Fruit fly (Drosophila melanogaster) whole organism, embryonic: Measurements from ENCODE around the gene Fnta.

ENCODE experiments used
- Abd-B ChIP-seq: fragments of 200-800 bp; sonication (Bioruptor generic); optimal IDR thresholded peaks from 2 replicates; lab custom pipeline; 2018; ENCODE audit warnings: missing biosample characterization, mild to moderate bottlenecking, missing genetic modification characterization, moderate library complexity
- Antp ChIP-seq: fragments of 200-800 bp; sonication (Bioruptor generic); optimal IDR thresholded peaks from 3 replicates; lab custom pipeline; 2016; ENCODE audit warnings: missing biosample characterization, missing genetic modification characterization
- CG10543 ChIP-seq: fragments of 200-800 bp; sonication (Bioruptor generic); optimal IDR thresholded peaks from 3 replicates; lab custom pipeline; 2017; ENCODE audit warnings: missing biosample characterization, mild to moderate bottlenecking, missing genetic modification characterization, moderate library complexity
- CG11696 ChIP-seq: fragments of 200-800 bp; sonication (Bioruptor generic); IDR thresholded peaks from 2 replicates; pipeline ENCODE4 v1.3.6; 2022; ENCODE audit warnings: missing biosample characterization, missing genetic modification characterization
- CG12391 ChIP-seq: fragments of 200-800 bp; sonication (Bioruptor generic); optimal IDR thresholded peaks from 3 replicates; lab custom pipeline; 2018; ENCODE audit warnings: missing biosample characterization, mild to moderate bottlenecking, missing genetic modification characterization, moderate library complexity
- CG13775 ChIP-seq: fragments of 200-800 bp; sonication (Bioruptor generic); optimal IDR thresholded peaks from 3 replicates; lab custom pipeline; 2017; ENCODE audit warnings: missing biosample characterization, mild to moderate bottlenecking, missing genetic modification characterization
- CG15073 ChIP-seq: fragments of 200-800 bp; sonication (Bioruptor generic); optimal IDR thresholded peaks from 2 replicates; lab custom pipeline; 2016; ENCODE audit warnings: missing biosample characterization, missing genetic modification characterization
- CG18599 ChIP-seq: fragments of 200-800 bp; sonication (Bioruptor generic); optimal IDR thresholded peaks from 3 replicates; lab custom pipeline; 2017; ENCODE audit warnings: missing biosample characterization, missing genetic modification characterization, mild to moderate bottlenecking, moderate library complexity, missing genetic modification reagents
- CG2116 ChIP-seq: fragments of 200-800 bp; sonication (Bioruptor generic); optimal IDR thresholded peaks from 3 replicates; lab custom pipeline; 2018; ENCODE audit warnings: missing biosample characterization, mild to moderate bottlenecking, missing genetic modification characterization
- CG30431 ChIP-seq: fragments of 200-800 bp; sonication (Bioruptor generic); optimal IDR thresholded peaks from 2 replicates; lab custom pipeline; 2017; ENCODE audit warnings: missing biosample characterization, missing genetic modification characterization
- CG34376 ChIP-seq: fragments of 200-800 bp; sonication (Bioruptor generic); optimal IDR thresholded peaks from 2 replicates; lab custom pipeline; 2018; ENCODE audit warnings: missing biosample characterization, mild to moderate bottlenecking, missing genetic modification characterization
- CG3838 ChIP-seq: fragments of 200-800 bp; sonication (Bioruptor generic); optimal IDR thresholded peaks from 3 replicates; lab custom pipeline; 2016; ENCODE audit warnings: missing biosample characterization, missing genetic modification characterization
- CG3847 ChIP-seq: fragments of 200-800 bp; sonication (Bioruptor generic); IDR thresholded peaks from 2 replicates; pipeline ENCODE4 v1.3.6; 2022; ENCODE audit warnings: missing biosample characterization, missing genetic modification characterization
- CG4424 ChIP-seq: fragments of 200-800 bp; sonication (Bioruptor generic); optimal IDR thresholded peaks from 3 replicates; lab custom pipeline; 2016; ENCODE audit warnings: missing biosample characterization, missing genetic modification characterization
- CG9797 ChIP-seq: fragments of 200-800 bp; sonication (Bioruptor generic); optimal IDR thresholded peaks from 3 replicates; lab custom pipeline; 2018; ENCODE audit warnings: missing biosample characterization, mild to moderate bottlenecking, missing genetic modification characterization
- E2f1 ChIP-seq: fragments of 200-800 bp; sonication (Bioruptor generic); IDR thresholded peaks from 2 replicates; pipeline ENCODE4 v1.3.6; 2022; ENCODE audit warnings: missing biosample characterization, missing genetic modification characterization
- Hmr ChIP-seq: fragments of 200-800 bp; sonication (Bioruptor generic); optimal IDR thresholded peaks from 3 replicates; lab custom pipeline; 2017; ENCODE audit warnings: mild to moderate bottlenecking, missing biosample characterization, missing genetic modification reagents, missing genetic modification characterization
- Kr ChIP-seq: fragments of 200-800 bp; sonication (Bioruptor generic); optimal IDR thresholded peaks from 2 replicates; lab custom pipeline; 2017; ENCODE audit warnings: missing biosample characterization, mild to moderate bottlenecking, missing genetic modification characterization
- Lhr ChIP-seq: fragments of 200-800 bp; sonication (Bioruptor generic); optimal IDR thresholded peaks from 3 replicates; lab custom pipeline; 2017; ENCODE audit warnings: mild to moderate bottlenecking, missing biosample characterization, missing genetic modification reagents, missing genetic modification characterization
- Six4 ChIP-seq: fragments of 200-800 bp; sonication (Bioruptor generic); optimal IDR thresholded peaks from 2 replicates; lab custom pipeline; 2016; ENCODE audit warnings: missing biosample characterization, missing genetic modification characterization
- Ssrp ChIP-seq: fragments of 200-800 bp; sonication (Bioruptor generic); optimal IDR thresholded peaks from 2 replicates; lab custom pipeline; 2018; ENCODE audit warnings: missing biosample characterization, mild to moderate bottlenecking, missing genetic modification characterization, moderate library complexity
- ci ChIP-seq: fragments of 200-800 bp; sonication (Bioruptor generic); IDR thresholded peaks from 3 replicates; pipeline ENCODE4 v1.3.6; 2022; ENCODE audit warnings: missing biosample characterization, missing genetic modification characterization
- danr ChIP-seq: fragments of 200-800 bp; sonication (Bioruptor generic); IDR thresholded peaks from 2 replicates; pipeline ENCODE4 v1.3.6; 2022; ENCODE audit warnings: missing biosample characterization, missing genetic modification characterization
- dmrt11E ChIP-seq: fragments of 200-800 bp; sonication (Bioruptor generic); optimal IDR thresholded peaks from 3 replicates; lab custom pipeline; 2018; ENCODE audit warnings: missing biosample characterization, mild to moderate bottlenecking, missing genetic modification characterization, moderate library complexity
- eve ChIP-seq, 2 experiments: fragments of >200 bp; optimal IDR thresholded peaks; 2 replicates each; lab custom pipeline; 2017; ENCODE audit warnings: missing biosample characterization in 2 of 2, missing genetic modification characterization in 2 of 2
- fd96Cb ChIP-seq: fragments of 200-800 bp; sonication (Bioruptor generic); optimal IDR thresholded peaks from 2 replicates; lab custom pipeline; 2018; ENCODE audit warnings: missing biosample characterization, mild to moderate bottlenecking, missing genetic modification characterization, moderate library complexity
- grn ChIP-seq: fragments of 200-800 bp; sonication (Bioruptor generic); optimal IDR thresholded peaks from 3 replicates; lab custom pipeline; 2017; ENCODE audit warnings: missing biosample characterization, missing genetic modification characterization
- jumu ChIP-seq: fragments of 200-800 bp; sonication (Bioruptor generic); optimal IDR thresholded peaks from 3 replicates; lab custom pipeline; 2016; ENCODE audit warnings: missing biosample characterization, missing genetic modification characterization
- kni ChIP-seq: fragments of 200-800 bp; sonication (Bioruptor generic); optimal IDR thresholded peaks from 3 replicates; lab custom pipeline; 2017; ENCODE audit warnings: mild to moderate bottlenecking, missing biosample characterization, missing genetic modification reagents, missing genetic modification characterization
- lbe ChIP-seq: fragments of 200-800 bp; sonication (Bioruptor generic); optimal IDR thresholded peaks from 2 replicates; lab custom pipeline; 2016; ENCODE audit warnings: missing biosample characterization, mild to moderate bottlenecking, missing genetic modification characterization
- lilli ChIP-seq: fragments of 200-800 bp; sonication (Bioruptor generic); optimal IDR thresholded peaks from 3 replicates; lab custom pipeline; 2016; ENCODE audit warnings: missing biosample characterization, missing genetic modification characterization
- otp ChIP-seq: fragments of 200-800 bp; sonication (Bioruptor generic); IDR thresholded peaks from 3 replicates; pipeline ENCODE4, ENCODE4 v1.3.6; 2022; ENCODE audit warnings: missing biosample characterization, missing genetic modification characterization
- pan ChIP-seq, 4 experiments: fragments of >200 bp in 3 of 4; fragments of 200-800 bp in 1 of 4; sonication (Bioruptor generic) in 1 of 4; optimal IDR thresholded peaks in 3 of 4; IDR thresholded peaks in 1 of 4; 2 replicates each; pipeline versions ENCODE4 v1.3.6 to Lab custom; 2017 to 2022; ENCODE audit warnings: missing biosample characterization in 2 of 4, missing genetic modification characterization in 2 of 4, mixed read lengths in 1 of 4
- peb ChIP-seq: fragments of 200-800 bp; sonication (Bioruptor generic); IDR thresholded peaks from 2 replicates; pipeline ENCODE4 v1.3.6; 2022; ENCODE audit warnings: missing biosample characterization, missing genetic modification characterization
- pnt ChIP-seq: fragments of 200-800 bp; sonication (Bioruptor generic); optimal IDR thresholded peaks from 3 replicates; lab custom pipeline; 2016; ENCODE audit warnings: missing biosample characterization, missing genetic modification characterization
- prd ChIP-seq, 3 experiments: fragments of >200 bp in 2 of 3; fragments of 200-800 bp in 1 of 3; sonication (Bioruptor generic) in 1 of 3; optimal IDR thresholded peaks in 2 of 3; IDR thresholded peaks in 1 of 3; 2 replicates in 2 of 3; 3 replicates in 1 of 3; pipeline versions ENCODE4 v1.3.6 to Lab custom; 2017 to 2022; ENCODE audit warnings: missing biosample characterization in 1 of 3, missing genetic modification characterization in 1 of 3
- rib ChIP-seq: fragments of 200-800 bp; sonication (Bioruptor generic); IDR thresholded peaks from 2 replicates; pipeline ENCODE4 v1.3.6; 2022; ENCODE audit warnings: missing biosample characterization, missing genetic modification characterization
- row ChIP-seq: fragments of 200-800 bp; sonication (Bioruptor generic); IDR thresholded peaks from 3 replicates; pipeline ENCODE4 v1.3.6; 2022; ENCODE audit warnings: missing biosample characterization, missing genetic modification characterization
- shn ChIP-seq: fragments of 200-800 bp; sonication (Bioruptor generic); optimal IDR thresholded peaks from 3 replicates; lab custom pipeline; 2016; ENCODE audit warnings: missing biosample characterization, missing genetic modification characterization
- slou ChIP-seq: fragments of 200-800 bp; sonication (Bioruptor generic); optimal IDR thresholded peaks from 3 replicates; lab custom pipeline; 2016; ENCODE audit warnings: missing biosample characterization, missing genetic modification characterization
- slp2 ChIP-seq: fragments of 200-800 bp; sonication (Bioruptor generic); optimal IDR thresholded peaks from 2 replicates; lab custom pipeline; 2016; ENCODE audit warnings: missing biosample characterization, missing genetic modification characterization
- sna ChIP-seq: fragments of 200-800 bp; sonication (Bioruptor generic); IDR thresholded peaks from 2 replicates; pipeline ENCODE4 v1.3.6; 2022; ENCODE audit warnings: missing biosample characterization, missing genetic modification characterization; ENCODE audit not compliant: partially characterized antibody
- sob ChIP-seq: fragments of 200-800 bp; sonication (Bioruptor generic); IDR thresholded peaks from 2 replicates; pipeline ENCODE4 v1.3.6; 2022; ENCODE audit warnings: missing biosample characterization, missing genetic modification characterization
- tap ChIP-seq: fragments of 200-800 bp; optimal IDR thresholded peaks from 3 replicates; lab custom pipeline; 2019; ENCODE audit warnings: missing biosample characterization, mild to moderate bottlenecking, missing genetic modification characterization, moderate library complexity
- toy ChIP-seq: fragments of 200-800 bp; sonication (Bioruptor generic); IDR thresholded peaks from 2 replicates; pipeline ENCODE4 v1.3.6; 2022; ENCODE audit warnings: missing biosample characterization, missing genetic modification characterization
- trem ChIP-seq: fragments of 200-800 bp; optimal IDR thresholded peaks from 3 replicates; lab custom pipeline; 2019; ENCODE audit warnings: missing biosample characterization, mild to moderate bottlenecking, missing genetic modification characterization, moderate library complexity
- tup ChIP-seq: fragments of 200-800 bp; sonication (Bioruptor generic); optimal IDR thresholded peaks from 2 replicates; lab custom pipeline; 2016; ENCODE audit warnings: missing biosample characterization, mild to moderate bottlenecking, missing genetic modification characterization, moderate library complexity
- tx ChIP-seq: fragments of 200-800 bp; sonication (Bioruptor generic); optimal IDR thresholded peaks from 2 replicates; lab custom pipeline; 2016; ENCODE audit warnings: missing biosample characterization, missing genetic modification characterization
- yki ChIP-seq: fragments of >200 bp; optimal IDR thresholded peaks from 3 replicates; lab custom pipeline; 2018
- zf30C ChIP-seq: fragments of 200-800 bp; sonication (Bioruptor generic); optimal IDR thresholded peaks from 3 replicates; lab custom pipeline; 2018; ENCODE audit warnings: missing biosample characterization, mild to moderate bottlenecking, missing genetic modification characterization

Fnta gene

DNA sequence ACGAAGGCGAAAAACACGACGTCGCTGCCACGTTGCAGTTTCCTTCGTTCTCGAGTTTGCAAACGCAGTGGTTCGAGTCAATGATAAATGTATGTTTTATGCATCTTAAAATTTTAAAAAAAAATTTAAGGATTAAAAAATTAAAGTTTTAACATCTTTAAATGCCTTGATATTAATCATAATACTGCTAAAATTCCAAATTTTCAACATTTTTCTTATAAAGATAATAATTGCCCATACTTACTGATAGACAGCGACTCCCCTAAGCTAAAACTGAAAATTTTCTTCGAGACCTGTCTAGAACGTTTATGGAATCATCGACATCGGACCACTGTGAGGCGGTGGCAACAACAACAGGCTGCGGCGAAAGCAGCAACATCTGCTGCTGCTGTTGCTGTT lies 9.2 kb downstream of the Fnta start (continued):
- TF ChIP-seq CG3847 (peak; percentile 69), CG12391 (peak; percentile 36), danr (GFP tag; lab: Robert Waterston, UW) (0 out of 2 replicates have a peak, but pooled peaks have one; percentile 28), fd96Cb (tag; lab: Kevin White, UChicago) (peak; percentile 71), otp (GFP tag; lab: Robert Waterston, UW) (no peak), CG4424 (peak; percentile 50), Kr (GFP tag; lab: Kevin White, UChicago) (no peak), E2f1 (GFP tag; lab: Robert Waterston, UW) (peak; percentile 61; the same call in 1 of the 2 replicates), lilli (GFP tag; lab: Kevin White, UChicago) (peak; percentile 64), kni (GFP tag; lab: Kevin White, UChicago) (no peak), zf30C (GFP tag; lab: Kevin White, UChicago) (no peak), lbe (GFP tag; lab: Kevin White, UChicago) (peak; percentile 50), prd (optimal IDR thresholded peaks at IDR 0.05; lab: Kevin White, UChicago) (no peak), prd (GFP tag; IDR thresholded peaks at IDR 0.05; lab: Robert Waterston, UW) (peak; percentile 68), shn (no peak), CG13775 (GFP tag; lab: Kevin White, UChicago) (peak; percentile 21), tup (GFP tag; lab: Kevin White, UChicago) (no peak), tap (tag; lab: Kevin White, UChicago) (no peak), CG2116 (peak; percentile 13), CG15073 (GFP tag; lab: Kevin White, UChicago) (no peak), CG18599 (GFP tag; lab: Kevin White, UChicago) (peak; percentile 91), Lhr (GFP tag; lab: Kevin White, UChicago) (no peak), row (GFP tag; lab: Robert Waterston, UW) (peak; percentile 59), jumu (no peak), pnt (GFP tag; lab: Kevin White, UChicago) (no peak), Abd-B (peak; percentile 51), pan (optimal IDR thresholded peaks at IDR 0.05; lab: Kevin White, UChicago) (no peak), pan (GFP tag; optimal IDR thresholded peaks at IDR 0.05 in 1 of 2, IDR thresholded peaks at IDR 0.05 in 1 of 2) (peak in 1 of 2 experiments; percentile 66), dmrt11E (peak; percentile 18), slp2 (GFP tag; lab: Kevin White, UChicago) (no peak), CG11696 (0 out of 2 replicates have a peak, but pooled peaks have one; percentile 34), rib (peak; percentile 20; the same call in 1 of the 2 replicates), yki (no peak), peb (0 out of 2 replicates have a peak, but pooled peaks have one; percentile 31), CG9797 (GFP tag; lab: Kevin White, UChicago) (no peak), ci (peak; percentile 49; the same call in 2 of the 3 replicates), sna (no peak), CG10543 (peak; percentile 19), slou (GFP tag; lab: Kevin White, UChicago) (peak; percentile 58), Six4 (peak; percentile 11), Hmr (GFP tag; lab: Kevin White, UChicago) (peak; percentile 83), Antp (peak; percentile 44), CG34376 (GFP tag; lab: Kevin White, UChicago) (peak; percentile 65), trem (tag; lab: Kevin White, UChicago) (no peak), eve (GFP tag; optimal IDR thresholded peaks at IDR 0.05; lab: Kevin White, UChicago) (no peak), tx (GFP tag; lab: Kevin White, UChicago) (peak; percentile 14), sob (peak; percentile 62), CG3838 (GFP tag; lab: Kevin White, UChicago) (no peak), grn (GFP tag; lab: Kevin White, UChicago) (no peak), Ssrp (peak; percentile 41), CG30431 (peak; percentile 25), toy (GFP tag; lab: Robert Waterston, UW) (no peak)
